Worm (Caenorhabditis elegans) whole organism, L4/young adult: Measurements from ENCODE around the gene ZK6.6.

Experiments used
- dao-5 ChIP-seq: sonication (generic microtip); optimal IDR thresholded peaks from 2 replicates; lab custom pipeline; 2016; ENCODE audit warnings: missing genotype, missing genetic modification characterization, moderate library complexity, missing compliant biosample characterization
- him-1 ChIP-seq: sonication (generic microtip); optimal IDR thresholded peaks from 2 replicates; lab custom pipeline; 2016; ENCODE audit warnings: missing genotype, missing genetic modification reagents, missing genetic modification characterization, missing compliant biosample characterization

ce11 chrV:392199-392678, 3.7 kb downstream of the ZK6.6 start, which contains the start of gene nhr-254:
- TF ChIP-seq him-1 (no peak), dao-5 (tag; lab: Kevin White, UChicago) (no peak)
